Worm (Caenorhabditis elegans) whole organism, young adult: Measurements from ENCODE around the gene C48D1.5.

ENCODE experiments used
- B0035.1 ChIP-seq: sonication (generic microtip); optimal IDR thresholded peaks from 2 replicates; lab custom pipeline; 2016; ENCODE audit warnings: missing genetic modification characterization, mild to moderate bottlenecking, missing compliant biosample characterization, missing genotype, missing genetic modification reagents
- B0336.3 ChIP-seq: fragments of 200-800 bp; sonication (Bioruptor generic); IDR thresholded peaks from 2 replicates; pipeline ENCODE4 v1.3.6; 2022; ENCODE audit warnings: missing genetic modification characterization, missing compliant biosample characterization
- C17E4.6 ChIP-seq: fragments of 200-800 bp; sonication (Bioruptor generic); IDR thresholded peaks from 2 replicates; pipeline ENCODE4 v1.3.6; 2022; ENCODE audit warnings: missing genetic modification reagents, missing genetic modification characterization, missing compliant biosample characterization
- D2030.7 ChIP-seq: fragments of 200-800 bp; sonication (Bioruptor generic); IDR thresholded peaks from 2 replicates; pipeline ENCODE4 v1.3.6; 2022; ENCODE audit warnings: missing genetic modification reagents, missing genetic modification characterization, missing compliant biosample characterization
- F10E7.11 ChIP-seq: sonication (generic microtip); optimal IDR thresholded peaks from 2 replicates; lab custom pipeline; 2017; ENCODE audit warnings: mild to moderate bottlenecking, missing genetic modification characterization, moderate library complexity, missing compliant biosample characterization
- F37B4.10 ChIP-seq: fragments of 200-800 bp; sonication (Bioruptor generic); IDR thresholded peaks from 2 replicates; pipeline ENCODE4 v1.3.6; 2022; ENCODE audit warnings: missing genetic modification characterization, missing compliant biosample characterization
- F55B11.4 ChIP-seq: sonication (generic microtip); optimal IDR thresholded peaks from 2 replicates; lab custom pipeline; 2016; ENCODE audit warnings: missing compliant biosample characterization, missing genetic modification characterization, borderline replicate concordance; ENCODE audit not compliant: insufficient read depth
- F57C9.4 ChIP-seq: sonication (generic microtip); optimal IDR thresholded peaks from 2 replicates; lab custom pipeline; 2017; ENCODE audit warnings: mild to moderate bottlenecking, missing genetic modification characterization, missing compliant biosample characterization
- T07F8.4 ChIP-seq: sonication (generic microtip); optimal IDR thresholded peaks from 2 replicates; lab custom pipeline; 2016; ENCODE audit warnings: mild to moderate bottlenecking, missing genetic modification characterization, moderate library complexity, missing compliant biosample characterization
- Y53G8AR.9 ChIP-seq: fragments of 200-800 bp; sonication (Bioruptor generic); conservative IDR thresholded peaks from 2 replicates; pipeline ENCODE4 v1.3.6; 2022; ENCODE audit warnings: missing genetic modification reagents, missing genetic modification characterization, missing compliant biosample characterization
- Y56A3A.18 ChIP-seq: fragments of 200-800 bp; sonication (Bioruptor generic); IDR thresholded peaks from 2 replicates; pipeline ENCODE4 v1.3.6; 2022; ENCODE audit warnings: missing genetic modification reagents, missing genetic modification characterization, missing compliant biosample characterization
- Y67H2A.10 ChIP-seq: fragments of 200-800 bp; sonication (Bioruptor generic); conservative IDR thresholded peaks from 2 replicates; pipeline ENCODE4 v1.3.6; 2022; ENCODE audit warnings: missing genetic modification reagents, missing genetic modification characterization, missing compliant biosample characterization
- ama-1 ChIP-seq, 3 experiments: fragments of 150-350 bp in 1 of 3; sonication (generic microtip) in 2 of 3; optimal IDR thresholded peaks; 2 replicates each; lab custom pipeline; 2014 to 2018; ENCODE audit warnings: missing biosample characterization in 2 of 3, missing genetic modification characterization in 2 of 3, missing genetic modification reagents in 2 of 3
- atf-7 ChIP-seq: sonication (generic microtip); optimal IDR thresholded peaks from 2 replicates; lab custom pipeline; 2017; ENCODE audit warnings: mild to moderate bottlenecking, missing genetic modification characterization, missing compliant biosample characterization
- cebp-1 ChIP-seq, 2 experiments: fragments of 200-800 bp in 1 of 2; sonication (Bioruptor generic) in 1 of 2; sonication (generic microtip) in 1 of 2; IDR thresholded peaks in 1 of 2; optimal IDR thresholded peaks in 1 of 2; 2 replicates each; pipeline versions ENCODE4 v1.3.6 to Lab custom; 2017 to 2022; ENCODE audit warnings: missing compliant biosample characterization in 2 of 2, missing genetic modification characterization in 2 of 2, mild to moderate bottlenecking in 1 of 2, missing genetic modification reagents in 1 of 2, moderate library complexity in 1 of 2
- cebp-2 ChIP-seq: fragments of 200-800 bp; sonication (Bioruptor generic); IDR thresholded peaks from 2 replicates; pipeline ENCODE4 v1.3.6; 2022; ENCODE audit warnings: missing genetic modification characterization, missing compliant biosample characterization
- ceh-100 ChIP-seq: fragments of 200-800 bp; sonication (Bioruptor generic); IDR thresholded peaks from 2 replicates; pipeline ENCODE4 v1.3.6; 2022; ENCODE audit warnings: missing genetic modification reagents, missing genetic modification characterization, missing compliant biosample characterization
- ceh-58 ChIP-seq: fragments of 200-800 bp; sonication (Bioruptor generic); IDR thresholded peaks from 2 replicates; pipeline ENCODE4 v1.3.6; 2022; ENCODE audit warnings: missing genetic modification characterization, missing compliant biosample characterization
- die-1 ChIP-seq: sonication (generic microtip); optimal IDR thresholded peaks from 2 replicates; lab custom pipeline; 2016; ENCODE audit warnings: missing genotype, mild to moderate bottlenecking, missing genetic modification characterization, missing compliant biosample characterization
- dox-1 ChIP-seq: fragments of 200-800 bp; sonication (Bioruptor generic); IDR thresholded peaks from 2 replicates; pipeline ENCODE4 v1.3.6; 2022; ENCODE audit warnings: missing genetic modification reagents, missing genetic modification characterization, missing compliant biosample characterization
- dpl-1 ChIP-seq: fragments of 150-350 bp; optimal IDR thresholded peaks from 2 replicates; lab custom pipeline; 2014; ENCODE audit warnings: missing biosample characterization, missing genetic modification reagents, missing genetic modification characterization
- efl-1 ChIP-seq: fragments of 150-350 bp; optimal IDR thresholded peaks from 2 replicates; lab custom pipeline; 2014; ENCODE audit warnings: missing biosample characterization, missing genetic modification reagents, missing genetic modification characterization
- egl-44 ChIP-seq: fragments of 200-800 bp; sonication (Bioruptor generic); IDR thresholded peaks from 2 replicates; pipeline ENCODE4 v1.3.6; 2022; ENCODE audit warnings: missing genetic modification reagents, missing genetic modification characterization, missing compliant biosample characterization
- ets-4 ChIP-seq: fragments of 200-800 bp; sonication (Bioruptor generic); optimal IDR thresholded peaks from 2 replicates; lab custom pipeline; 2018; ENCODE audit warnings: mild to moderate bottlenecking, missing genetic modification characterization, missing compliant biosample characterization
- hlh-26 ChIP-seq: fragments of 200-800 bp; sonication (Bioruptor generic); conservative IDR thresholded peaks from 2 replicates; pipeline ENCODE4 v1.3.6; 2022; ENCODE audit warnings: missing genetic modification reagents, missing genetic modification characterization, missing compliant biosample characterization
- hmg-20 ChIP-seq: fragments of 200-800 bp; sonication (Bioruptor generic); IDR thresholded peaks from 2 replicates; pipeline ENCODE4 v1.3.6; 2022; ENCODE audit warnings: missing genetic modification reagents, missing genetic modification characterization, missing compliant biosample characterization
- lin-54 ChIP-seq: fragments of 200-800 bp; sonication (Bioruptor generic); optimal IDR thresholded peaks from 2 replicates; lab custom pipeline; 2018; ENCODE audit warnings: mild to moderate bottlenecking, missing genetic modification characterization, missing compliant biosample characterization
- madf-6 ChIP-seq: fragments of 200-800 bp; sonication (Bioruptor generic); IDR thresholded peaks from 2 replicates; pipeline ENCODE4 v1.3.6; 2022; ENCODE audit warnings: missing genetic modification reagents, missing genetic modification characterization, missing compliant biosample characterization
- mes-4 ChIP-seq: sonication (generic microtip); optimal IDR thresholded peaks from 2 replicates; lab custom pipeline; 2016; ENCODE audit warnings: missing genotype, missing genetic modification characterization, missing compliant biosample characterization
- nfya-1 ChIP-seq: sonication (generic microtip); optimal IDR thresholded peaks from 2 replicates; lab custom pipeline; 2017; ENCODE audit warnings: antibody characterized with exemption, missing compliant biosample characterization, missing genetic modification characterization, borderline replicate concordance; ENCODE audit not compliant: insufficient read depth
- pbrm-1 ChIP-seq: fragments of 200-800 bp; sonication (Bioruptor generic); IDR thresholded peaks from 2 replicates; pipeline ENCODE4 v1.3.6; 2022; ENCODE audit warnings: missing genetic modification reagents, missing genetic modification characterization, missing compliant biosample characterization
- pha-4 ChIP-seq: fragments of 150-350 bp; sonication (generic microtip); optimal IDR thresholded peaks from 2 replicates; lab custom pipeline; 2014; ENCODE audit warnings: missing biosample characterization, missing genetic modification reagents, missing genetic modification characterization
- rec-8 ChIP-seq, 2 experiments: sonication (generic microtip); optimal IDR thresholded peaks; 2 replicates each; lab custom pipeline; 2016; ENCODE audit warnings: mild to moderate bottlenecking in 2 of 2, missing genetic modification characterization in 2 of 2, missing genetic modification reagents in 2 of 2, missing genotype in 2 of 2, missing biosample characterization in 1 of 2, missing compliant biosample characterization in 1 of 2, moderate library complexity in 1 of 2
- repo-1 ChIP-seq: sonication (generic microtip); optimal IDR thresholded peaks from 2 replicates; lab custom pipeline; 2017; ENCODE audit warnings: mild to moderate bottlenecking, missing genetic modification characterization, missing compliant biosample characterization
- snpc-3.4 ChIP-seq: sonication (generic microtip); optimal IDR thresholded peaks from 2 replicates; lab custom pipeline; 2017; ENCODE audit warnings: missing genetic modification characterization, mild to moderate bottlenecking, missing compliant biosample characterization, antibody characterized with exemption, moderate library complexity, missing genotype, missing genetic modification reagents
- tlf-1 ChIP-seq: fragments of 200-800 bp; sonication (Bioruptor generic); optimal IDR thresholded peaks from 2 replicates; lab custom pipeline; 2018; ENCODE audit warnings: mild to moderate bottlenecking, missing genetic modification characterization, missing compliant biosample characterization
- xnd-1 ChIP-seq: sonication (generic microtip); optimal IDR thresholded peaks from 2 replicates; lab custom pipeline; 2016; ENCODE audit warnings: missing genotype, missing genetic modification reagents, missing genetic modification characterization, missing compliant biosample characterization
- ztf-18 ChIP-seq: sonication (generic microtip); optimal IDR thresholded peaks from 2 replicates; lab custom pipeline; 2016; ENCODE audit warnings: missing genotype, mild to moderate bottlenecking, missing genetic modification characterization, missing compliant biosample characterization
- ztf-22 ChIP-seq: fragments of 200-800 bp; sonication (Bioruptor generic); optimal IDR thresholded peaks from 2 replicates; lab custom pipeline; 2018; ENCODE audit warnings: mild to moderate bottlenecking, missing genetic modification characterization, moderate library complexity, missing compliant biosample characterization
- ztf-28 ChIP-seq: fragments of 200-800 bp; sonication (Bioruptor generic); IDR thresholded peaks from 2 replicates; pipeline ENCODE4 v1.3.6; 2022; ENCODE audit warnings: missing genetic modification reagents, missing genetic modification characterization, missing compliant biosample characterization
- ztf-6 ChIP-seq: fragments of 200-800 bp; sonication (Bioruptor generic); IDR thresholded peaks from 2 replicates; pipeline ENCODE4 v1.3.6; 2022; ENCODE audit warnings: missing genetic modification reagents, missing genetic modification characterization, missing compliant biosample characterization

Gene C48D1.5

DNA sequence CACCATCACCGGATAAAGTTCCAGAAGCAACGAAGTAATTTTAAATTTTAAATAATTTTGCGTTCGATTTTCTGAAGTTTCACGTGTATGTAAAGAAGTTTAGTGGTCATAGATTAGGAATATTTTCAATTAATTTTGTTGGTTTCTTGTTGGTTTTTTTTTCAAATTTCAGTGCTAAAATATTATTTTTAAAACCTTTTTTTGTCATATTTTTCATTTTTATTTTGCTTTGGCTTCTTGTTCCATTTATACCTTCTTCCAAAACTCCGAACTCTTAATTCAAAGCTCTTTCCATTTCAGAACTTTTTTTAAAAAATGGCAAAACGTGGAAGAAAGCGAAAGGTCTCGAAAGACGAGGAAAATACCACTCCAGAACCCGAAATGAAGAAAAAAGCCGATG is 25.2 kb downstream of the C48D1.5 start, which contains the start of gene JC8.7:
JC8.7 (plus strand) TSS at position 301 of the 400 bp plus-strand sequence.
- TF ChIP-seq ztf-6 (GFP tag; lab: Robert Waterston, UW): no peak
- no peak for TF ChIP-seq xnd-1 (tag; lab: Kevin White, UChicago)
- no peak for TF ChIP-seq hlh-26 (GFP tag; lab: Robert Waterston, UW)
- no peak for TF ChIP-seq tlf-1 (GFP tag; lab: Kevin White, UChicago)
- no peak for TF ChIP-seq ceh-58 (GFP tag; lab: Robert Waterston, UW)
- no peak for TF ChIP-seq F57C9.4 (tag; lab: Kevin White, UChicago)
- no peak for TF ChIP-seq ets-4 (GFP tag; lab: Kevin White, UChicago)

DNA sequence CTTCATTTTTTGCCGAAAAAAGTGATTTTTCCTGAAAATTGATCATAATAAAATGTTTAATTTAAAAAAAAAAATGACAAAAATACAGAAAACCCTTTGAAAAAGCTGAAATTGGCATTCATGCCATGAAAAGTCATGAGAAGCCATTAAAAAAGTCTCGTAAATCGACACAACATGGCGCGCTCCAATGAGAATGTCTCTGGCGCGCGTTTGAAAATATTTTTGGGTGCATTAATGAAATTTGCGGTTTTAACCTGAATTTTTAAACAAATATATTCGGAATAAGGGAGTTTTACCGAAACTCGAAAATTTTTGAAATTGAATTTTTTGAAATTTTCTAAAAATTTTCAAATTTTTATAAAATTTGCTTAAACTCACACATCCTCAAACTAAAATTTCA is 26.0 kb downstream of the C48D1.5 start:
- TF ChIP-seq xnd-1 (tag; lab: Kevin White, UChicago): no peak
- TF ChIP-seq lin-54 (GFP tag; lab: Kevin White, UChicago): peak; percentile 59
- no peak for TF ChIP-seq mes-4 (tag; lab: Kevin White, UChicago)
- TF ChIP-seq dox-1 (GFP tag; lab: Robert Waterston, UW): no peak
- TF ChIP-seq efl-1: peak; percentile 24

DNA sequence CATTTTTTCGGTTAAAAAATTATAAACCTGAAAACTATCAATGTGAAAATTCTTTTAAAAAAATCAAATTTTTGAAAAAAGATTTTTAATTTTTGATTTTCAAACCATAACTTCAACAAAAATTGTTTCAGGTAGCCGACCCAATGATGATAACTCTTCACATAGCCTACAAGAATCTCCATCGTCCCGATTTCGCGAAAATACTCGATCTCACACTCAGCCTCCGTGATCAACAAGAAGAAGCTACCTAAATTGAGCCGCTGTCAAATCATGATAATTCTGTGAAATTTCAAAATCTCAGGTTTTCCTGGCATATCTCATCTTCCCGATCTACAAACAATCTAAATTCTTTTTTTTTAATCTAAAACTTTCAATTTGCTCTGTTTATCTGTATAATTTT is 28.5 kb downstream of the C48D1.5 start:
- TF ChIP-seq F55B11.4 (tag; lab: Kevin White, UChicago): no peak
- 0 out of 2 replicates have a peak, but pooled peaks have one; percentile 43 for TF ChIP-seq F37B4.10 (GFP tag; lab: Robert Waterston, UW)
- no peak for TF ChIP-seq tlf-1 (GFP tag; lab: Kevin White, UChicago)
- TF ChIP-seq atf-7 (tag; lab: Kevin White, UChicago): no peak
- no peak for TF ChIP-seq madf-6 (GFP tag; lab: Robert Waterston, UW)
- TF ChIP-seq cebp-1 (GFP tag; IDR thresholded peaks at IDR 0.05; lab: Robert Waterston, UW): peak; percentile 70
- TF ChIP-seq cebp-1 (tag; optimal IDR thresholded peaks at IDR 0.05; lab: Kevin White, UChicago): peak; percentile 45
- no peak for TF ChIP-seq C17E4.6 (GFP tag; lab: Robert Waterston, UW)
- 0 out of 2 replicates have a peak, but pooled peaks have one; percentile 11 for TF ChIP-seq Y56A3A.18 (GFP tag; lab: Robert Waterston, UW)
- no peak for TF ChIP-seq efl-1
- no peak for TF ChIP-seq nfya-1 (tag; lab: Kevin White, UChicago)
- TF ChIP-seq B0336.3: no peak
- no peak for TF ChIP-seq pbrm-1 (GFP tag; lab: Robert Waterston, UW)
- no peak for TF ChIP-seq ztf-28
- no peak for TF ChIP-seq D2030.7
- peak; percentile 63; the same call in 1 of the 2 replicates for TF ChIP-seq Y53G8AR.9 (GFP tag; lab: Robert Waterston, UW)
- TF ChIP-seq snpc-3.4 (tag; lab: Kevin White, UChicago): no peak
- 0 out of 2 replicates have a peak, but pooled peaks have one; percentile 63 for TF ChIP-seq cebp-2 (GFP tag; lab: Robert Waterston, UW)
- TF ChIP-seq repo-1 (tag; lab: Kevin White, UChicago): peak; percentile 11

DNA sequence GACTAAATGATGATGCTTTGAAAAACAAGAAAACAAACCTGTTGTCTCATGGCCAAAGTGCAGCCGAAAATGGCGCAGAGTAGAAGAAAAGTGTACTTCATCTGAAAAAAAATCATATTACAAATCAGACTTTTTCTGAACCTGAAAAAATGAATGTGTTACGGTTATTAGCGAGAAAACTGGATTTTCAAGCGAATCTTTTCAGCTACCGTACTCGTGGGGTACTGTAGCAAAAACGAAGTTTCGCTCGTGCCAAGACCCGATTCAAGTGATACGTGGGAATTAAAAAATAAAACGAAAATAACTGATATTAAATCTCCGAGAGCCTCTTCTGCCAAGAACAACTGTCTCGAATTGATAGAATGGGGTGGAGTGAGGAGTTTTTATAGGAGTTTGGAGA is 30.5 kb downstream of the C48D1.5 start, which contains the start of gene ttr-51:
ttr-51 (minus strand) TSS at position 101 of the 400 bp plus-strand sequence.
- no peak for TF ChIP-seq die-1

DNA sequence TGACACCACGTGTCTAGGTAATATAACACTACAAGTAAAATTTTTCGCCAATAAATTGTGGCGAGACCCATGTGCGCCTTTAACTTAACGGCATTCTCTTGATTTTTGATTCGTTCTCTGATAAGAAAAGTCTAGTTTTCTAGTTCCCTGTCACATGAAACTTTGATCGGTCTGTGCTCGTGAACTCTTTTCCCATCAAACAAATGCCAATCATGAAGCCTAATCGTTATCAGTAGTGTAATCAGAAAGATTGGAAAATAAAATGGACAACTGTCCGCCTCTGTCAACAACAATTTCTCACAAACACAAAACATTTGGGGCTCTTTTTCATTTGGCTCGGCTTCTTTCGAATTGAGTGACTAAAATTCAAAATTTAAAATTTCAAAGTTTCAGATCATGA is 32.1 kb downstream of the C48D1.5 start, which contains the start of gene ttr-45:
ttr-45 (plus strand) TSS at position 385 of the 400 bp plus-strand sequence.
- TF ChIP-seq pha-4 (peak; percentile 65), ztf-18 (tag; lab: Kevin White, UChicago) (no peak), Y67H2A.10 (GFP tag; lab: Robert Waterston, UW) (no peak), rec-8 (tag; optimal IDR thresholded peaks at IDR 0.05; lab: Kevin White, UChicago) (no peak), hmg-20 (GFP tag; lab: Robert Waterston, UW) (no peak), F10E7.11 (tag; lab: Kevin White, UChicago) (no peak), ztf-22 (peak; percentile 48), T07F8.4 (tag; lab: Kevin White, UChicago) (no peak), B0035.1 (no peak), ama-1 (optimal IDR thresholded peaks at IDR 0.05; lab: Kevin White, UChicago) (no peak), ama-1 (GFP tag; optimal IDR thresholded peaks at IDR 0.05; lab: Kevin White, UChicago) (no peak), dpl-1 (GFP tag; lab: Kevin White, UChicago) (no peak), ceh-100 (GFP tag; lab: Robert Waterston, UW) (no peak), ztf-6 (GFP tag; lab: Robert Waterston, UW) (no peak), egl-44 (no peak)
